Worm (Caenorhabditis elegans): ENCODE data around the gene F18A11.5.

The F18A11.5 gene

DNA sequence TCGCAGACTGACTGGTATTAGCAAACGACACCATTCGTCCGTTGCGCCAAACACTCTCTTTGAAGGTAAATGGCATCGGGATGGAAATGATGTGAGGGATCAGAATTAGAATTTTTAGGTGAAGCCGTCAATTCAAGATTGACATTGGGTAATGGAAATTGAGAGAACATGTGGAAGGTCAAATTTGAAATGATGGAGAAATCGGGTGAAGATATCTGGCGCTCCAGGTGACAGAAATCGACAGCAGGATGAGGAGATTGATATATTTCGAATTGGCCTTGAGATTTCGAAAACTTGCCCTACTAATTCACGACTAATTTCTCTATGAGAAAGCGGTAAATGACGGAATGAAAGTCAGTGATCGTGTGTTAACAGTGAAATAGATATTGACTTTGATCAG, 8.5 kb upstream of the F18A11.5 start:
- TF ChIP-seq blmp-1 (tag; optimal IDR thresholded peaks at IDR 0.05) = peak; percentile 76
- TF ChIP-seq efl-1 (optimal IDR thresholded peaks at IDR 0.05) = no peak
- TF ChIP-seq efl-1 (GFP tag; optimal IDR thresholded peaks at IDR 0.05 in 1 of 2) = peak in 1 of 2 experiments; percentile 4
- TF ChIP-seq F16B12.6 (tag; optimal IDR thresholded peaks at IDR 0.05) = no peak
- TF ChIP-seq unc-30 (tag; optimal IDR thresholded peaks at IDR 0.05) = no peak
- no peak for TF ChIP-seq ama-1 (optimal IDR thresholded peaks at IDR 0.05)

DNA sequence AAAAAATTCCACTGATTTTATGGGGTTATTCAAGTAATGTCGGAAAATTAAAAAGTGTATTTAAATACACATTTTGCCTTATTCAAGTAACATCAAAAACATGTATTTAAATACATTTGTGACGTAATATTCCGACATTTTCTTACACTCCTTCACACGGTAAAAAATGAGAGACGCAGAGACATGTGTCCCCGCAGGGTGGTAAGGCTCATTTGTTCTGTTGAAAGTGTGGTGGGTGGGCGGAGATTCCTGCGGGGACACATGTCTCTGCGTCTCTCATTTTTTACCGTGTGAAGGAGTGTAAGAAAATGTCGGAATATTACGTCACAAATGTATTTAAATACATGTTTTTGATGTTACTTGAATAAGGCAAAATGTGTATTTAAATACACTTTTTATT, 2.3 kb upstream of the F18A11.5 start:
- peak; percentile 97 for TF ChIP-seq swsn-7 (tag; optimal IDR thresholded peaks at IDR 0.05)
- peak; percentile 6 to 32 for TF ChIP-seq lin-35 (GFP tag; optimal IDR thresholded peaks at IDR 0.05)
- peak; percentile 38 for TF ChIP-seq nhr-20 (tag; optimal IDR thresholded peaks at IDR 0.05)
- TF ChIP-seq ceh-88 (GFP tag; IDR thresholded peaks at IDR 0.05) = peak; percentile 69
- peak; percentile 92 for TF ChIP-seq nhr-47 (tag; optimal IDR thresholded peaks at IDR 0.05)
- peak; percentile 79 for TF ChIP-seq rnt-1 (tag; optimal IDR thresholded peaks at IDR 0.05)
- TF ChIP-seq nhr-11 (tag; optimal IDR thresholded peaks at IDR 0.05) = peak; percentile 18
- peak; percentile 73 for TF ChIP-seq xbp-1 (tag; optimal IDR thresholded peaks at IDR 0.05)
- TF ChIP-seq unc-98 (GFP tag; IDR thresholded peaks at IDR 0.05) = peak; percentile 61
- TF ChIP-seq ceh-82 (tag; optimal IDR thresholded peaks at IDR 0.05) = peak; percentile 2 to 55 (median 37)
- peak; percentile 22 for TF ChIP-seq mep-1 (tag; optimal IDR thresholded peaks at IDR 0.05)
- TF ChIP-seq efl-1 (optimal IDR thresholded peaks at IDR 0.05) = peak; percentile 19 to 47
- peak; percentile 25 to 80 for TF ChIP-seq efl-1 (GFP tag; optimal IDR thresholded peaks at IDR 0.05 in 1 of 2)
- TF ChIP-seq irx-1 (tag; optimal IDR thresholded peaks at IDR 0.05) = peak; percentile 52
- TF ChIP-seq zip-4 (GFP tag; optimal IDR thresholded peaks at IDR 0.05) = peak; percentile 0
- peak in 2 of 3 experiments; percentile 0 to 14 for TF ChIP-seq dpl-1 (GFP tag; optimal IDR thresholded peaks at IDR 0.05)
- peak; percentile 59 for TF ChIP-seq dsc-1 (tag; optimal IDR thresholded peaks at IDR 0.05)
- peak; percentile 72 for TF ChIP-seq tbx-2 (tag; optimal IDR thresholded peaks at IDR 0.05)
- peak; percentile 10 for TF ChIP-seq lin-39 (tag; optimal IDR thresholded peaks at IDR 0.05)
- TF ChIP-seq lin-14 (GFP tag; optimal IDR thresholded peaks at IDR 0.05) = peak; percentile 72
- peak; percentile 90 for TF ChIP-seq mab-9 (GFP tag; IDR thresholded peaks at IDR 0.05)
- peak; percentile 83 for TF ChIP-seq nhr-85 (tag)
- peak; percentile 83 for TF ChIP-seq nhr-71 (tag; optimal IDR thresholded peaks at IDR 0.05)
- TF ChIP-seq jun-1 (tag; optimal IDR thresholded peaks at IDR 0.05) = peak; percentile 19
- peak; percentile 59 for TF ChIP-seq fkh-8 (tag; optimal IDR thresholded peaks at IDR 0.05)
- peak; percentile 94 for TF ChIP-seq grh-1 (GFP tag; IDR thresholded peaks at IDR 0.05)
- peak; percentile 63 for TF ChIP-seq unc-86 (tag; optimal IDR thresholded peaks at IDR 0.05)
- peak; percentile 51 for TF ChIP-seq snu-23 (GFP tag; optimal IDR thresholded peaks at IDR 0.05)
- TF ChIP-seq lsy-2 (tag; optimal IDR thresholded peaks at IDR 0.05) = peak; percentile 40 to 49
- peak; percentile 47 for TF ChIP-seq elt-2 (tag; optimal IDR thresholded peaks at IDR 0.05)
- TF ChIP-seq nhr-19 (GFP tag; conservative IDR thresholded peaks at IDR 0.05) = peak; percentile 90
- TF ChIP-seq ztf-11 (tag; optimal IDR thresholded peaks at IDR 0.05) = peak in 1 of 2 experiments; percentile 21
- TF ChIP-seq isw-1 (GFP tag; IDR thresholded peaks at IDR 0.05) = peak; percentile 80
- TF ChIP-seq ceh-8 (GFP tag; optimal IDR thresholded peaks at IDR 0.05) = peak; percentile 57
- peak; percentile 66 for TF ChIP-seq nhr-90 (tag; optimal IDR thresholded peaks at IDR 0.05; ENCODE audit: poor library complexity)

DNA sequence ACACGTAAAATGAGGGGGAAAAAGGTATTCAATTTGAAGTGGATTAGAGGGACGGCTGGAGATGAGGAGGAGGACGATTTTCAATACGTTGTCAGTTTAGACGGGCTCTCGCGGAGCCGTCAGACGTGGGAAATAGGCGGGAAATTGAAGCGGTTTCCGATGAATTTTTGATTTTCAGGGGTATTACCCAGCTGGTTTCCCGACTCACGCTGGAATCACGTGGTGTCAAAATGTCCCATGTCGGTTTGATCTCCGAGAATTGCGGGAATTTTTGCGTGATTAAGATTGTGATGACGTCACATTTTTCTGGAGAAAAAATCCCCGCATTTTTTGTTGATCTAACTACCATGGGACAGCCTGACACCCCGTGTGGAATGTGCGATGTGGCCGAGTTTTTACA, 1.4 kb downstream of the F18A11.5 start:
- TF ChIP-seq snu-23 (GFP tag; optimal IDR thresholded peaks at IDR 0.05) = peak; percentile 10
- TF ChIP-seq nhr-76 (tag; optimal IDR thresholded peaks at IDR 0.05) = no peak
- no peak for TF ChIP-seq ceh-88 (GFP tag; IDR thresholded peaks at IDR 0.05)
- TF ChIP-seq nhr-47 (tag; optimal IDR thresholded peaks at IDR 0.05) = peak; percentile 33
- TF ChIP-seq efl-3 (GFP tag; optimal IDR thresholded peaks at IDR 0.05) = no peak
- peak; percentile 68 for TF ChIP-seq dsc-1 (tag; optimal IDR thresholded peaks at IDR 0.05)
- no peak for TF ChIP-seq aha-1 (tag; optimal IDR thresholded peaks at IDR 0.05)
- no peak for TF ChIP-seq jun-1 (tag; optimal IDR thresholded peaks at IDR 0.05)
- TF ChIP-seq grh-1 (GFP tag; IDR thresholded peaks at IDR 0.05) = no peak
- TF ChIP-seq ceh-82 (tag; optimal IDR thresholded peaks at IDR 0.05) = no peak
- TF ChIP-seq ces-1 (GFP tag; optimal IDR thresholded peaks at IDR 0.05) = no peak
- peak in 1 of 2 experiments; percentile 14 for TF ChIP-seq lin-35 (GFP tag; optimal IDR thresholded peaks at IDR 0.05)
- no peak for TF ChIP-seq fkh-4 (tag; optimal IDR thresholded peaks at IDR 0.05; ENCODE audit: borderline replicate concordance)
- no peak for TF ChIP-seq ceh-63 (GFP tag; optimal IDR thresholded peaks at IDR 0.05)
- TF ChIP-seq fkh-8 (tag; optimal IDR thresholded peaks at IDR 0.05) = peak; percentile 78
- TF ChIP-seq lin-14 (GFP tag; optimal IDR thresholded peaks at IDR 0.05) = peak; percentile 32
- TF ChIP-seq pax-3 (tag; optimal IDR thresholded peaks at IDR 0.05) = peak; percentile 38
- TF ChIP-seq unc-30 (tag; optimal IDR thresholded peaks at IDR 0.05) = no peak
- no peak for TF ChIP-seq nhr-237 (tag; optimal IDR thresholded peaks at IDR 0.05)
- no peak for TF ChIP-seq ceh-90 (tag; optimal IDR thresholded peaks at IDR 0.05)
- TF ChIP-seq efl-1 (optimal IDR thresholded peaks at IDR 0.05) = peak in 1 of 2 experiments; percentile 5
- no peak for TF ChIP-seq efl-1 (GFP tag; optimal IDR thresholded peaks at IDR 0.05 in 1 of 2)
- no peak for TF ChIP-seq sptf-1 (tag; optimal IDR thresholded peaks at IDR 0.05)
- TF ChIP-seq nhr-71 (tag; optimal IDR thresholded peaks at IDR 0.05) = peak; percentile 43
- peak; percentile 5 for TF ChIP-seq unc-86 (tag; optimal IDR thresholded peaks at IDR 0.05)

Measured in whole organism, L1 larva.